Worm (Caenorhabditis elegans): ENCODE results near the gene ubl-1.
A peak's percentile ranks its signal among the peaks of the same experiment; 100 is the strongest.

ubl-1 gene

DNA sequence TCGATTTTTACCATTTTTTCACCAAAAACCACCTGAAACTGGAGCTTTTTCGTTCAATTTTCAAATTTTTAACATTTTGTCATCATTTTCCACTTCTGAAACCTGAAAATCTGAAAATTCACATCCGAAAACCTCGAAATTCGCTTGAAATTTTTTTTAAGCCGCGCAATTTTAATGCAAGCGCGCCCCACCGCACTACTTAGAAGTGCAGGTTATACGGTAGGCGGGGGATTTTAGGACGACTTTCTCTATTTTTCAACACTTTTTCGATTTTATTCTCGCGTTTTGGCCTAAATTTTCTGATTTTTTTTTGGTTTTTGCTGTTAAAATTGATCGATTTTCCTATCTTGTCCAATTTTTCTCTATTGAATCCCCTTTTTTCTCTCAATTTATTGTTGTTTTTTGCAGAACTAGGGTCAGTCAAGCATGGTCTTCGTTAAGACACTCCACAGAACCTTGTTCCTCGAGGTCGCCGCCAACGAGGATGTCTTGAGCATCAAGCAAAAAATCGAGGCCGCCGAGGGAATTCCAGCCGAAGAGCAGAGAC lies at the start of gene ubl-1 (continued):
- TF ChIP-seq cebp-2 (GFP tag; IDR thresholded peaks at IDR 0.05) (no peak), snpc-1.3 (tag; optimal IDR thresholded peaks at IDR 0.05; ENCODE audit: insufficient read depth) (peak; percentile 49), nhr-80 (tag; optimal IDR thresholded peaks at IDR 0.05) (peak; percentile 57), ceh-40 (GFP tag; IDR thresholded peaks at IDR 0.05) (no peak), nhr-90 (tag; optimal IDR thresholded peaks at IDR 0.05) (no peak), Y67H2A.10 (GFP tag; conservative IDR thresholded peaks at IDR 0.05) (no peak), aptf-3 (GFP tag; IDR thresholded peaks at IDR 0.05) (no peak), tlf-1 (GFP tag; optimal IDR thresholded peaks at IDR 0.05) (peak; percentile 18), Y56A3A.18 (GFP tag; IDR thresholded peaks at IDR 0.05) (no peak), ztf-3 (GFP tag; optimal IDR thresholded peaks at IDR 0.05) (no peak), F37B4.10 (GFP tag; IDR thresholded peaks at IDR 0.05) (no peak), F57C9.4 (tag; optimal IDR thresholded peaks at IDR 0.05) (no peak), T26A5.8 (tag; optimal IDR thresholded peaks at IDR 0.05) (no peak), ccch-3 (GFP tag; optimal IDR thresholded peaks at IDR 0.05) (no peak), F49E8.2 (tag; optimal IDR thresholded peaks at IDR 0.05; ENCODE audit: insufficient read depth) (peak; percentile 29), nfya-2 (GFP tag; IDR thresholded peaks at IDR 0.05) (no peak), lin-54 (GFP tag; optimal IDR thresholded peaks at IDR 0.05) (peak; percentile 76), mcd-1 (GFP tag; IDR thresholded peaks at IDR 0.05) (peak; percentile 97), zim-3 (tag; optimal IDR thresholded peaks at IDR 0.05) (no peak), chd-7 (tag; optimal IDR thresholded peaks at IDR 0.05) (no peak), tbp1 (GFP tag; optimal IDR thresholded peaks at IDR 0.05) (peak; percentile 59), ceh-58 (GFP tag; IDR thresholded peaks at IDR 0.05) (no peak), D2030.7 (GFP tag; IDR thresholded peaks at IDR 0.05) (peak; percentile 48; the same call in 1 of the 2 replicates), egrh-3 (GFP tag; IDR thresholded peaks at IDR 0.05) (no peak), attf-5 (GFP tag; optimal IDR thresholded peaks at IDR 0.05) (peak; percentile 85), lin-40 (tag; optimal IDR thresholded peaks at IDR 0.05) (peak; percentile 61), F55B11.4 (tag; optimal IDR thresholded peaks at IDR 0.05; ENCODE audit: borderline replicate concordance, insufficient read depth) (no peak), ceh-100 (GFP tag; IDR thresholded peaks at IDR 0.05) (0 out of 2 replicates have a peak, but pooled peaks have one; percentile 21), ama-1 (optimal IDR thresholded peaks at IDR 0.05) (no peak), ama-1 (GFP tag; optimal IDR thresholded peaks at IDR 0.05) (no peak), madf-10 (tag; optimal IDR thresholded peaks at IDR 0.05) (peak; percentile 14), mxl-1 (tag; optimal IDR thresholded peaks at IDR 0.05) (no peak), B0261.1 (tag; optimal IDR thresholded peaks at IDR 0.05) (no peak), fkh-3 (tag; optimal IDR thresholded peaks at IDR 0.05) (no peak), ceh-27 (GFP tag; optimal IDR thresholded peaks at IDR 0.05) (peak; percentile 58), bed-1 (GFP tag; IDR thresholded peaks at IDR 0.05) (no peak), ZK185.1 (tag; optimal IDR thresholded peaks at IDR 0.05; ENCODE audit: poor library complexity, severe bottlenecking) (peak; percentile 59), lin-35 (GFP tag; optimal IDR thresholded peaks at IDR 0.05) (peak in 1 of 3 experiments; percentile 74), egl-18 (GFP tag; IDR thresholded peaks at IDR 0.05) (no peak), Y53G8AR.9 (GFP tag; conservative IDR thresholded peaks at IDR 0.05) (no peak), hsf-1 (GFP tag; IDR thresholded peaks at IDR 0.05) (no peak), madf-3 (GFP tag; IDR thresholded peaks at IDR 0.05) (no peak), ceh-91 (GFP tag; IDR thresholded peaks at IDR 0.05) (peak; percentile 19; the same call in 1 of the 2 replicates), let-526 (GFP tag; IDR thresholded peaks at IDR 0.05) (no peak), athp-1 (tag; optimal IDR thresholded peaks at IDR 0.05) (peak; percentile 3), nhr-179 (tag; optimal IDR thresholded peaks at IDR 0.05) (no peak), K11D2.4 (GFP tag; IDR thresholded peaks at IDR 0.05) (no peak), egl-44 (GFP tag; IDR thresholded peaks at IDR 0.05) (no peak), lsy-27 (tag; optimal IDR thresholded peaks at IDR 0.05; ENCODE audit: borderline replicate concordance, insufficient read depth) (no peak)
